Fruit fly (Drosophila melanogaster) whole organism, embryonic: Measurements from ENCODE around the gene CG12010.

Source experiments
- CG10147 ChIP-seq: fragments of 200-800 bp; sonication (Bioruptor generic); optimal IDR thresholded peaks from 2 replicates; lab custom pipeline; 2019; ENCODE audit warnings: missing biosample characterization, mild to moderate bottlenecking, missing genetic modification characterization, moderate library complexity
- CG10366 ChIP-seq: fragments of 200-800 bp; sonication (Bioruptor generic); IDR thresholded peaks from 2 replicates; pipeline ENCODE4 v1.3.6; 2022; ENCODE audit warnings: missing biosample characterization, missing genetic modification characterization
- CG10431 ChIP-seq: fragments of 200-800 bp; sonication (Bioruptor generic); optimal IDR thresholded peaks from 3 replicates; lab custom pipeline; 2018; ENCODE audit warnings: missing biosample characterization, mild to moderate bottlenecking, missing genetic modification characterization
- CG10543 ChIP-seq: fragments of 200-800 bp; sonication (Bioruptor generic); optimal IDR thresholded peaks from 3 replicates; lab custom pipeline; 2017; ENCODE audit warnings: missing biosample characterization, mild to moderate bottlenecking, missing genetic modification characterization, moderate library complexity
- CG10959 ChIP-seq: fragments of 200-800 bp; sonication (Bioruptor generic); IDR thresholded peaks from 2 replicates; pipeline ENCODE4 v1.3.6; 2022; ENCODE audit warnings: missing biosample characterization, missing genetic modification characterization
- CG11247 ChIP-seq: fragments of 200-800 bp; sonication (Bioruptor generic); IDR thresholded peaks from 2 replicates; pipeline ENCODE4 v1.3.6; 2022; ENCODE audit warnings: missing biosample characterization, missing genetic modification characterization
- CG11456 ChIP-seq: fragments of 200-800 bp; sonication (Bioruptor generic); IDR thresholded peaks from 3 replicates; pipeline ENCODE4 v1.3.6; 2022; ENCODE audit warnings: missing biosample characterization, missing genetic modification characterization
- CG11560 ChIP-seq: fragments of 200-800 bp; sonication (Bioruptor generic); IDR thresholded peaks from 3 replicates; pipeline ENCODE4 v1.3.6; 2022; ENCODE audit warnings: missing biosample characterization, missing genetic modification characterization
- CG12071 ChIP-seq: fragments of 200-800 bp; sonication (Bioruptor generic); optimal IDR thresholded peaks from 3 replicates; lab custom pipeline; 2018; ENCODE audit warnings: missing biosample characterization, mild to moderate bottlenecking, missing genetic modification characterization
- CG17186 ChIP-seq: fragments of 200-800 bp; sonication (Bioruptor generic); optimal IDR thresholded peaks from 3 replicates; lab custom pipeline; 2017; ENCODE audit warnings: missing biosample characterization, missing genetic modification reagents, missing genetic modification characterization
- CG17359 ChIP-seq: fragments of 200-800 bp; sonication (Bioruptor generic); optimal IDR thresholded peaks from 3 replicates; lab custom pipeline; 2018; ENCODE audit warnings: missing biosample characterization, mild to moderate bottlenecking, missing genetic modification characterization, moderate library complexity
- CG30431 ChIP-seq: fragments of 200-800 bp; sonication (Bioruptor generic); optimal IDR thresholded peaks from 2 replicates; lab custom pipeline; 2017; ENCODE audit warnings: missing biosample characterization, missing genetic modification characterization
- CG32772 ChIP-seq: fragments of 200-800 bp; sonication (Bioruptor generic); IDR thresholded peaks from 2 replicates; pipeline ENCODE4 v1.3.6; 2022; ENCODE audit warnings: missing biosample characterization, missing genetic modification characterization
- CG4617 ChIP-seq: fragments of 200-800 bp; sonication (Bioruptor generic); optimal IDR thresholded peaks from 3 replicates; lab custom pipeline; 2016; ENCODE audit warnings: missing biosample characterization, missing genetic modification characterization, borderline replicate concordance
- CG4730 ChIP-seq: fragments of 200-800 bp; sonication (Bioruptor generic); IDR thresholded peaks from 2 replicates; pipeline ENCODE4 v1.3.6; 2022; ENCODE audit warnings: missing biosample characterization, missing genetic modification characterization
- CG5245 ChIP-seq: fragments of 200-800 bp; sonication (Bioruptor generic); optimal IDR thresholded peaks from 3 replicates; lab custom pipeline; 2016; ENCODE audit warnings: missing biosample characterization, missing genetic modification characterization
- CG6175 ChIP-seq: fragments of 200-800 bp; sonication (Bioruptor generic); IDR thresholded peaks from 3 replicates; pipeline ENCODE4 v1.3.6; 2022; ENCODE audit warnings: missing biosample characterization, missing genetic modification characterization
- CG7357 ChIP-seq: fragments of 200-800 bp; sonication (Bioruptor generic); IDR thresholded peaks from 3 replicates; pipeline ENCODE4 v1.3.6; 2022; ENCODE audit warnings: missing biosample characterization, missing genetic modification characterization
- CG7839 ChIP-seq: fragments of 200-800 bp; sonication (Bioruptor generic); optimal IDR thresholded peaks from 3 replicates; lab custom pipeline; 2018; ENCODE audit warnings: missing biosample characterization, mild to moderate bottlenecking, missing genetic modification characterization, moderate library complexity
- CG9797 ChIP-seq: fragments of 200-800 bp; sonication (Bioruptor generic); optimal IDR thresholded peaks from 3 replicates; lab custom pipeline; 2018; ENCODE audit warnings: missing biosample characterization, mild to moderate bottlenecking, missing genetic modification characterization
- Drgx ChIP-seq: fragments of 200-800 bp; sonication (Bioruptor generic); IDR thresholded peaks from 2 replicates; pipeline ENCODE4 v1.3.6; 2022; ENCODE audit warnings: missing biosample characterization, missing genetic modification characterization
- E2f2 ChIP-seq: fragments of 200-800 bp; sonication (Bioruptor generic); IDR thresholded peaks from 2 replicates; pipeline ENCODE4 v1.3.6; 2022; ENCODE audit warnings: missing biosample characterization, missing genetic modification characterization
- Elba2 ChIP-seq: fragments of 200-800 bp; sonication (Bioruptor generic); optimal IDR thresholded peaks from 3 replicates; lab custom pipeline; 2016; ENCODE audit warnings: missing biosample characterization, missing genetic modification characterization
- Hmr ChIP-seq: fragments of 200-800 bp; sonication (Bioruptor generic); optimal IDR thresholded peaks from 3 replicates; lab custom pipeline; 2017; ENCODE audit warnings: mild to moderate bottlenecking, missing biosample characterization, missing genetic modification reagents, missing genetic modification characterization
- Mrtf ChIP-seq: fragments of 200-800 bp; sonication (Bioruptor generic); IDR thresholded peaks from 3 replicates; pipeline ENCODE4 v1.3.6; 2022; ENCODE audit warnings: missing biosample characterization, missing genetic modification characterization
- Myb ChIP-seq: fragments of 200-800 bp; sonication (Bioruptor generic); optimal IDR thresholded peaks from 2 replicates; lab custom pipeline; 2016; ENCODE audit warnings: missing biosample characterization, missing genetic modification characterization
- Nf-YA ChIP-seq: fragments of 200-800 bp; sonication (Bioruptor generic); IDR thresholded peaks from 2 replicates; pipeline ENCODE4 v1.3.6; 2022; ENCODE audit warnings: missing biosample characterization, missing genetic modification characterization
- Opbp ChIP-seq: fragments of 200-800 bp; sonication (Bioruptor generic); IDR thresholded peaks from 3 replicates; pipeline ENCODE4 v1.3.6; 2022; ENCODE audit warnings: missing biosample characterization, missing genetic modification characterization; ENCODE audit not compliant: partially characterized antibody
- Optix ChIP-seq: fragments of 200-800 bp; sonication (Bioruptor generic); IDR thresholded peaks from 3 replicates; pipeline ENCODE4 v1.3.6; 2022; ENCODE audit warnings: missing biosample characterization, missing genetic modification characterization
- Pdp1 ChIP-seq, 2 experiments: fragments of 200-800 bp; sonication (Bioruptor generic); optimal IDR thresholded peaks; 3 replicates each; lab custom pipeline; 2016; ENCODE audit warnings: missing biosample characterization in 2 of 2, missing genetic modification characterization in 2 of 2, mild to moderate bottlenecking in 1 of 2, moderate library complexity in 1 of 2
- Sox100B ChIP-seq: fragments of 200-800 bp; sonication (Bioruptor generic); optimal IDR thresholded peaks from 3 replicates; lab custom pipeline; 2018; ENCODE audit warnings: missing biosample characterization, mild to moderate bottlenecking, missing genetic modification characterization
- al ChIP-seq: fragments of 200-800 bp; sonication (Bioruptor generic); IDR thresholded peaks from 2 replicates; pipeline ENCODE4 v1.3.6; 2022; ENCODE audit warnings: missing biosample characterization, missing genetic modification characterization
- aop ChIP-seq: fragments of 200-800 bp; sonication (Bioruptor generic); IDR thresholded peaks from 2 replicates; pipeline ENCODE4 v1.3.6; 2022; ENCODE audit warnings: missing biosample characterization, missing genetic modification characterization
- ap ChIP-seq: fragments of 200-800 bp; sonication (Bioruptor generic); IDR thresholded peaks from 2 replicates; pipeline ENCODE4 v1.3.6; 2022; ENCODE audit warnings: missing biosample characterization, missing genetic modification characterization
- btn ChIP-seq: fragments of 200-800 bp; sonication (Bioruptor generic); optimal IDR thresholded peaks from 2 replicates; lab custom pipeline; 2016; ENCODE audit warnings: missing biosample characterization, missing genetic modification characterization
- ems ChIP-seq: fragments of 200-800 bp; sonication (Bioruptor generic); optimal IDR thresholded peaks from 3 replicates; lab custom pipeline; 2016; ENCODE audit warnings: missing biosample characterization, missing genetic modification characterization
- fru ChIP-seq: fragments of >200 bp; optimal IDR thresholded peaks from 2 replicates; lab custom pipeline; 2017
- gro ChIP-seq: fragments of 200-800 bp; sonication (Bioruptor generic); optimal IDR thresholded peaks from 2 replicates; lab custom pipeline; 2016; ENCODE audit warnings: missing biosample characterization, missing genetic modification characterization
- hb ChIP-seq: fragments of 200-800 bp; sonication (Bioruptor generic); IDR thresholded peaks from 3 replicates; pipeline ENCODE4 v1.3.6; 2022; ENCODE audit warnings: missing biosample characterization, missing genetic modification characterization; ENCODE audit not compliant: partially characterized antibody
- kay ChIP-seq: fragments of 200-800 bp; sonication (Bioruptor generic); optimal IDR thresholded peaks from 2 replicates; lab custom pipeline; 2016; ENCODE audit warnings: missing biosample characterization, missing genetic modification characterization
- kni ChIP-seq: fragments of 200-800 bp; sonication (Bioruptor generic); optimal IDR thresholded peaks from 3 replicates; lab custom pipeline; 2017; ENCODE audit warnings: mild to moderate bottlenecking, missing biosample characterization, missing genetic modification reagents, missing genetic modification characterization
- lmd ChIP-seq: fragments of 200-800 bp; sonication (Bioruptor generic); IDR thresholded peaks from 2 replicates; pipeline ENCODE4 v1.3.6; 2022; ENCODE audit warnings: missing biosample characterization, missing genetic modification characterization
- mld ChIP-seq: fragments of 200-800 bp; sonication (Bioruptor generic); IDR thresholded peaks from 3 replicates; pipeline ENCODE4 v1.3.6; 2022; ENCODE audit warnings: missing biosample characterization, missing genetic modification characterization; ENCODE audit not compliant: partially characterized antibody
- pita ChIP-seq: fragments of 200-800 bp; sonication (Bioruptor generic); optimal IDR thresholded peaks from 2 replicates; lab custom pipeline; 2017; ENCODE audit warnings: missing biosample characterization, mild to moderate bottlenecking, missing genetic modification characterization
- pum ChIP-seq: fragments of 200-800 bp; sonication (Bioruptor generic); optimal IDR thresholded peaks from 2 replicates; lab custom pipeline; 2016; ENCODE audit warnings: missing biosample characterization, missing genetic modification characterization
- pzg ChIP-seq: fragments of 200-800 bp; sonication (Bioruptor generic); optimal IDR thresholded peaks from 3 replicates; lab custom pipeline; 2018; ENCODE audit warnings: missing biosample characterization, mild to moderate bottlenecking, missing genetic modification characterization, moderate library complexity
- row ChIP-seq: fragments of 200-800 bp; sonication (Bioruptor generic); IDR thresholded peaks from 3 replicates; pipeline ENCODE4 v1.3.6; 2022; ENCODE audit warnings: missing biosample characterization, missing genetic modification characterization
- sc ChIP-seq, 3 experiments: fragments of >200 bp in 2 of 3; fragments of 200-800 bp in 1 of 3; sonication (Bioruptor generic) in 1 of 3; optimal IDR thresholded peaks; 2 replicates in 2 of 3; 3 replicates in 1 of 3; lab custom pipeline; 2017; ENCODE audit warnings: mild to moderate bottlenecking in 1 of 3, missing biosample characterization in 1 of 3, missing genetic modification characterization in 1 of 3, missing genetic modification reagents in 1 of 3
- stwl ChIP-seq: fragments of 200-800 bp; sonication (Bioruptor generic); optimal IDR thresholded peaks from 3 replicates; lab custom pipeline; 2018; ENCODE audit warnings: missing biosample characterization, mild to moderate bottlenecking, missing genetic modification characterization, moderate library complexity
- tna ChIP-seq: fragments of 200-800 bp; sonication (Bioruptor generic); IDR thresholded peaks from 2 replicates; pipeline ENCODE4 v1.3.6; 2022; ENCODE audit warnings: missing biosample characterization, missing genetic modification characterization; ENCODE audit not compliant: partially characterized antibody
- vnd ChIP-seq: fragments of 200-800 bp; sonication (Bioruptor generic); IDR thresholded peaks from 3 replicates; pipeline ENCODE4 v1.3.6; 2022; ENCODE audit warnings: missing biosample characterization, missing genetic modification characterization; ENCODE audit not compliant: partially characterized antibody

CG12010 gene

DNA sequence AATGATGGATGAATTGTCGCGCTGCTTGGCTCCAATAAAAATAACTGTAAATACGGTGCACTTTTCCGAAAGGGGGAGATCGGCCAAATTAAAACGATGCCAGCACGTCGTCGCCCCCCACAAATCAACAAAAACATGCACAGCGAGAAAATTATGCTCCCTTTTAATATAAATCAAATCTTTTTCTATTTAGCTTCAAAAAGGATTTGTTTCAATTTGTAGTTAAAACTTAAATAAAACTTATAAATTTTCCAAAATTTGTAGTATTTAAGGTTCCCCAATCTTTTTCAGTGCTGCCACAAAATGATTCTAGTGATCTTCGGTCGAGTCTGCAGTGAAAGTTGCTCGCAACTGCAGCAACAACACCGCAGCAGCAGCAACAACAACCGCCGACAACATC, 22.0 kb downstream of the CG12010 start (continued):
- TF ChIP-seq aop (no peak), pita (GFP tag; lab: Kevin White, UChicago) (no peak), Nf-YA (GFP tag; lab: Robert Waterston, UW) (peak; percentile 69; the same call in 1 of the 2 replicates), stwl (peak; percentile 65), mld (GFP tag; lab: Robert Waterston, UW) (no peak), CG10959 (GFP tag; lab: Robert Waterston, UW) (peak; percentile 90), CG10366 (GFP tag; lab: Robert Waterston, UW) (peak; percentile 76), Mrtf (GFP tag; lab: Robert Waterston, UW) (peak; percentile 69; the same call in 2 of the 3 replicates), Drgx (peak; percentile 82), CG10543 (peak; percentile 36), CG17359 (tag; lab: Kevin White, UChicago) (peak; percentile 88), CG4730 (GFP tag; lab: Robert Waterston, UW) (peak; percentile 76), vnd (no peak), CG11247 (GFP tag; lab: Robert Waterston, UW) (peak; percentile 57; the same call in 1 of the 2 replicates), Opbp (GFP tag; lab: Robert Waterston, UW) (no peak), ems (GFP tag; lab: Kevin White, UChicago) (peak; percentile 76), pum (GFP tag; lab: Kevin White, UChicago) (peak; percentile 79), CG9797 (GFP tag; lab: Kevin White, UChicago) (peak; percentile 15), pzg (GFP tag; lab: Kevin White, UChicago) (no peak), CG10147 (peak; percentile 67), CG12071 (GFP tag; lab: Kevin White, UChicago) (peak; percentile 29), lmd (peak; percentile 77), Pdp1 (GFP tag; optimal IDR thresholded peaks at IDR 0.05; lab: Kevin White, UChicago) (peak; percentile 71 to 79), gro (GFP tag; lab: Kevin White, UChicago) (no peak), row (GFP tag; lab: Robert Waterston, UW) (peak; percentile 85), CG11560 (tag; lab: Robert Waterston, UW) (no peak), Myb (peak; percentile 16), CG7839 (tag; lab: Kevin White, UChicago) (peak; percentile 90), hb (no peak), sc (optimal IDR thresholded peaks at IDR 0.05; lab: Kevin White, UChicago) (no peak), sc (GFP tag; optimal IDR thresholded peaks at IDR 0.05; lab: Kevin White, UChicago) (peak; percentile 93), kni (peak; percentile 70), CG7357 (GFP tag; lab: Robert Waterston, UW) (peak; percentile 68; the same call in 1 of the 3 replicates), ap (GFP tag; lab: Robert Waterston, UW) (peak; percentile 77), CG11456 (GFP tag; lab: Robert Waterston, UW) (no peak), al (no peak), E2f2 (GFP tag; lab: Robert Waterston, UW) (peak; percentile 53), tna (GFP tag; lab: Robert Waterston, UW) (no peak), fru (lab: Kevin White, UChicago) (no peak), CG32772 (GFP tag; lab: Robert Waterston, UW) (peak; percentile 87), CG5245 (peak; percentile 83), btn (GFP tag; lab: Kevin White, UChicago) (peak; percentile 71), Elba2 (no peak), Hmr (GFP tag; lab: Kevin White, UChicago) (no peak), CG6175 (GFP tag; lab: Robert Waterston, UW) (no peak), CG10431 (GFP tag; lab: Kevin White, UChicago) (peak; percentile 91), Optix (peak; percentile 80; the same call in 2 of the 3 replicates), kay (GFP tag; lab: Kevin White, UChicago) (peak; percentile 69), CG30431 (GFP tag; lab: Kevin White, UChicago) (peak; percentile 74), CG4617 (GFP tag; lab: Kevin White, UChicago) (peak; percentile 54), Sox100B (GFP tag; lab: Kevin White, UChicago) (peak; percentile 86), CG17186 (peak; percentile 65)
